Fruit fly (Drosophila melanogaster) S2 (cell line): ENCODE results near the gene Pss.

ENCODE experiments used
- CG8478 ChIP-seq: fragments of >200 bp; optimal IDR thresholded peaks from 2 replicates; lab custom pipeline; 2018
- CTCF ChIP-seq, 2 experiments: fragments of >200 bp; optimal IDR thresholded peaks; 2 replicates each; lab custom pipeline; 2018

DNA sequence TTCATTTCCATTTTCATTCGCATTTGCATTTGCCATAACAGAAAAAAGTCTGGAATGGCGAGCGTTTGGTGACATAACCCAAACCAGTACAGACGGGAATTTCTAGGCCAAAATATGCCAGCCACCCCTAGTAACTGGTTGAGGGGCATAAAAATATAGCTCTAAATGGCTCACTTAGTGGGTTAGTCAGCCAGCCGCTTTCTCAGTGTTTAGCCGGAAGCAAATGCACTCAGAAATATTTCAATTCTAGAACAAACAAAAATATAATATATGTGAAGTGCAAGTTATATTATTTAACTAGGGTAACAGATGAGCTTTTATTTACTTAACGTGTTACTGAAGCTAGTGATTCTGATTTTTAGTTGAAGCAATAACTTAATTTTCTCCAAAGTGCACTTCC lies 10.9 kb upstream of the Pss start:
- TF ChIP-seq CG8478 (lab: Kevin White, UChicago) (no peak), CTCF (optimal IDR thresholded peaks at IDR 0.05; lab: Kevin White, UChicago) (no peak)
